Fruit fly (Drosophila melanogaster): Measurements from ENCODE around the gene Whamy.

Gene Whamy

dm6 chr3R:9800644-9801330, 26.6 kb upstream of the Whamy start, which contains the start of the genes CG9467 and CG8526 (continued):
- peak; percentile 89 for TF ChIP-seq CoRest (tag; optimal IDR thresholded peaks at IDR 0.05)
- no peak for TF ChIP-seq sqz (GFP tag; optimal IDR thresholded peaks at IDR 0.05)
- peak; percentile 68 for TF ChIP-seq CG6272 (GFP tag; IDR thresholded peaks at IDR 0.05)
- no peak for TF ChIP-seq da (GFP tag; optimal IDR thresholded peaks at IDR 0.05)
- TF ChIP-seq NC2β (GFP tag; optimal IDR thresholded peaks at IDR 0.05), result no peak
- TF ChIP-seq CG4820 (GFP tag; optimal IDR thresholded peaks at IDR 0.05), result peak; percentile 67
- peak; percentile 37 for TF ChIP-seq Oli (tag; optimal IDR thresholded peaks at IDR 0.05)
- TF ChIP-seq lbe (GFP tag; optimal IDR thresholded peaks at IDR 0.05), result peak; percentile 65
- peak; percentile 90 for TF ChIP-seq Scr (GFP tag; IDR thresholded peaks at IDR 0.05; ENCODE audit: partially characterized antibody)
- peak; percentile 41; the same call in 1 of the 2 replicates for TF ChIP-seq HLH3B (GFP tag; IDR thresholded peaks at IDR 0.05)
- peak in 1 of 2 experiments; percentile 48 for TF ChIP-seq bsh (GFP tag; optimal IDR thresholded peaks at IDR 0.05)
- 0 out of 2 replicates have a peak, but pooled peaks have one; percentile 6 for TF ChIP-seq CG4730 (GFP tag; IDR thresholded peaks at IDR 0.05)
- TF ChIP-seq Hmr (GFP tag; optimal IDR thresholded peaks at IDR 0.05), result peak; percentile 74
- peak; percentile 97 for TF ChIP-seq row (GFP tag; IDR thresholded peaks at IDR 0.05)
- TF ChIP-seq Bgb (GFP tag; IDR thresholded peaks at IDR 0.05; ENCODE audit: partially characterized antibody), result peak; percentile 51; the same call in 1 of the 2 replicates
- TF ChIP-seq CrebB (tag; optimal IDR thresholded peaks at IDR 0.05), result no peak
- TF ChIP-seq Myb (GFP tag; optimal IDR thresholded peaks at IDR 0.05), result peak; percentile 84
- TF ChIP-seq HmgZ (tag; optimal IDR thresholded peaks at IDR 0.05), result peak; percentile 51
- TF ChIP-seq disco-r (GFP tag; optimal IDR thresholded peaks at IDR 0.05), result no peak
- TF ChIP-seq az2 (GFP tag; optimal IDR thresholded peaks at IDR 0.05), result peak; percentile 23
- TF ChIP-seq CG1024 (GFP tag; IDR thresholded peaks at IDR 0.05), result no peak
- TF ChIP-seq ranshi (GFP tag; IDR thresholded peaks at IDR 0.05), result peak; percentile 31; the same call in 1 of the 2 replicates
- peak; percentile 37 for TF ChIP-seq CG3065 (GFP tag; optimal IDR thresholded peaks at IDR 0.05)
- no peak for TF ChIP-seq TFAM (GFP tag; optimal IDR thresholded peaks at IDR 0.05)
- TF ChIP-seq CG13296 (GFP tag; optimal IDR thresholded peaks at IDR 0.05), result no peak
- TF ChIP-seq hkb (optimal IDR thresholded peaks at IDR 0.05), result no peak
- no peak for TF ChIP-seq hkb (GFP tag; IDR thresholded peaks at IDR 0.05)
- TF ChIP-seq CG34376 (GFP tag; optimal IDR thresholded peaks at IDR 0.05), result peak; percentile 29
- TF ChIP-seq D (optimal IDR thresholded peaks at IDR 0.05), result no peak
- TF ChIP-seq D (GFP tag; optimal IDR thresholded peaks at IDR 0.05), result no peak
- TF ChIP-seq jing (GFP tag; optimal IDR thresholded peaks at IDR 0.05), result no peak
- no peak for TF ChIP-seq CG17328 (GFP tag; IDR thresholded peaks at IDR 0.05)
- TF ChIP-seq gsb-n (tag; optimal IDR thresholded peaks at IDR 0.05), result no peak
- TF ChIP-seq mirr (GFP tag; optimal IDR thresholded peaks at IDR 0.05), result no peak
- TF ChIP-seq shn (GFP tag; optimal IDR thresholded peaks at IDR 0.05), result no peak
- TF ChIP-seq CG6654 (GFP tag; optimal IDR thresholded peaks at IDR 0.05), result no peak
- no peak for TF ChIP-seq CG43689 (GFP tag; IDR thresholded peaks at IDR 0.05)
- peak; percentile 53 for TF ChIP-seq Fer3 (tag; optimal IDR thresholded peaks at IDR 0.05)
- TF ChIP-seq wor (GFP tag; IDR thresholded peaks at IDR 0.05), result no peak
- TF ChIP-seq tgo (GFP tag; IDR thresholded peaks at IDR 0.05), result peak; percentile 48; the same call in 2 of the 3 replicates
- TF ChIP-seq slbo (GFP tag; IDR thresholded peaks at IDR 0.05), result peak; percentile 86
- TF ChIP-seq Hmx (GFP tag; optimal IDR thresholded peaks at IDR 0.05), result no peak
- peak; percentile 68 for TF ChIP-seq NfI (GFP tag; optimal IDR thresholded peaks at IDR 0.05)
- TF ChIP-seq kay (GFP tag; optimal IDR thresholded peaks at IDR 0.05), result no peak
- TF ChIP-seq hbn (GFP tag; IDR thresholded peaks at IDR 0.05; ENCODE audit: partially characterized antibody), result peak; percentile 75
- no peak for TF ChIP-seq br (optimal IDR thresholded peaks at IDR 0.05)
- no peak for TF ChIP-seq Rx (GFP tag; IDR thresholded peaks at IDR 0.05)
- TF ChIP-seq Camta (GFP tag; optimal IDR thresholded peaks at IDR 0.05), result no peak
- TF ChIP-seq cwo (GFP tag; optimal IDR thresholded peaks at IDR 0.05), result no peak
- TF ChIP-seq sob (GFP tag; IDR thresholded peaks at IDR 0.05), result peak; percentile 53; the same call in 1 of the 2 replicates
- TF ChIP-seq chn (GFP tag; optimal IDR thresholded peaks at IDR 0.05), result peak; percentile 44

Measured in whole organism, embryonic.